Worm (Caenorhabditis elegans) whole organism, L4/young adult: ENCODE data around the gene str-19.

Experiments
- W03F9.2 ChIP-seq: fragments of 150-350 bp; optimal IDR thresholded peaks from 2 replicates; lab custom pipeline; 2014; ENCODE audit warnings: missing biosample characterization, missing genetic modification characterization
- dao-5 ChIP-seq: sonication (generic microtip); optimal IDR thresholded peaks from 2 replicates; lab custom pipeline; 2016; ENCODE audit warnings: missing genotype, missing genetic modification characterization, moderate library complexity, missing compliant biosample characterization
- him-1 ChIP-seq: sonication (generic microtip); optimal IDR thresholded peaks from 2 replicates; lab custom pipeline; 2016; ENCODE audit warnings: missing genotype, missing genetic modification reagents, missing genetic modification characterization, missing compliant biosample characterization

DNA sequence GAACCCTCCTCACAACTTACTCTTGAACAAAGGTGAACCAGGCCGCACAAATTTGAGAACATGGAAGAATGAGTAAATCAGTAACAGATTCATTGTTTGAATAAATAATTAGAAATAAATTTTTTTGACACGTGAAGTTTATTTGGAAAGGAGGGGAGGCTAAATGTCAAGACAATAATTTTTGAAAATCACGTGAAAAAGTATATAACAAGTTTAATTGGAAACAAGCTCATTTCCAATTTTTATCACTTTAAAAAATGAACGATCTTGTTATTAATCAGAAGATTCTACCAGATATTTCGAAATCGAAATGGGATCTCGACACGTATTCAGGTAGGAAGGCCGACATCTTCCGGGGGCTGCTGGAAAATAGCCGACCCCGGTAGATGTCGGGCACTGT, 17.7 kb downstream of the str-19 start, which contains the start of the genes irld-57 and sfxn-1.3:
- TF ChIP-seq him-1 (tag; lab: Kevin White, UChicago) (no peak), W03F9.2 (no peak), dao-5 (no peak)
